Worm (Caenorhabditis elegans) whole organism, young adult: ENCODE data around the gene C44C10.3.

Source experiments
- B0336.3 ChIP-seq: fragments of 200-800 bp; sonication (Bioruptor generic); IDR thresholded peaks from 2 replicates; pipeline ENCODE4 v1.3.6; 2022; ENCODE audit warnings: missing genetic modification characterization, missing compliant biosample characterization
- F52B5.7 ChIP-seq: sonication (generic microtip); optimal IDR thresholded peaks from 2 replicates; lab custom pipeline; 2016; ENCODE audit warnings: mild to moderate bottlenecking, missing genetic modification characterization, missing compliant biosample characterization
- F57A8.1 ChIP-seq: fragments of 200-800 bp; sonication (Bioruptor generic); optimal IDR thresholded peaks from 2 replicates; lab custom pipeline; 2018; ENCODE audit warnings: mild to moderate bottlenecking, missing genetic modification characterization, moderate library complexity, missing compliant biosample characterization
- ZK185.1 ChIP-seq: sonication (generic microtip); optimal IDR thresholded peaks from 2 replicates; lab custom pipeline; 2016; ENCODE audit warnings: mild to moderate bottlenecking, missing genetic modification characterization, missing compliant biosample characterization; ENCODE audit not compliant: poor library complexity, severe bottlenecking
- ama-1 ChIP-seq, 3 experiments: fragments of 150-350 bp in 1 of 3; sonication (generic microtip) in 2 of 3; optimal IDR thresholded peaks; 2 replicates each; lab custom pipeline; 2014 to 2018; ENCODE audit warnings: missing biosample characterization in 2 of 3, missing genetic modification characterization in 2 of 3, missing genetic modification reagents in 2 of 3
- atf-7 ChIP-seq: sonication (generic microtip); optimal IDR thresholded peaks from 2 replicates; lab custom pipeline; 2017; ENCODE audit warnings: mild to moderate bottlenecking, missing genetic modification characterization, missing compliant biosample characterization
- athp-1 ChIP-seq: sonication (generic microtip); optimal IDR thresholded peaks from 2 replicates; lab custom pipeline; 2017; ENCODE audit warnings: mild to moderate bottlenecking, missing genetic modification characterization, missing compliant biosample characterization
- attf-6 ChIP-seq: fragments of 200-800 bp; sonication (Bioruptor generic); IDR thresholded peaks from 2 replicates; pipeline ENCODE4 v1.3.6; 2022; ENCODE audit warnings: missing genetic modification reagents, missing genetic modification characterization, missing compliant biosample characterization
- ccch-3 ChIP-seq: fragments of 200-800 bp; sonication (Bioruptor generic); optimal IDR thresholded peaks from 2 replicates; lab custom pipeline; 2018; ENCODE audit warnings: mild to moderate bottlenecking, missing genetic modification characterization, missing compliant biosample characterization
- cebp-1 ChIP-seq, 2 experiments: fragments of 200-800 bp in 1 of 2; sonication (Bioruptor generic) in 1 of 2; sonication (generic microtip) in 1 of 2; IDR thresholded peaks in 1 of 2; optimal IDR thresholded peaks in 1 of 2; 2 replicates each; pipeline versions ENCODE4 v1.3.6 to Lab custom; 2017 to 2022; ENCODE audit warnings: missing compliant biosample characterization in 2 of 2, missing genetic modification characterization in 2 of 2, mild to moderate bottlenecking in 1 of 2, missing genetic modification reagents in 1 of 2, moderate library complexity in 1 of 2
- ceh-27 ChIP-seq: fragments of 200-800 bp; sonication (Bioruptor generic); optimal IDR thresholded peaks from 2 replicates; lab custom pipeline; 2018; ENCODE audit warnings: mild to moderate bottlenecking, missing genetic modification characterization, moderate library complexity, missing compliant biosample characterization
- die-1 ChIP-seq: sonication (generic microtip); optimal IDR thresholded peaks from 2 replicates; lab custom pipeline; 2016; ENCODE audit warnings: missing genotype, mild to moderate bottlenecking, missing genetic modification characterization, missing compliant biosample characterization
- dpl-1 ChIP-seq: fragments of 150-350 bp; optimal IDR thresholded peaks from 2 replicates; lab custom pipeline; 2014; ENCODE audit warnings: missing biosample characterization, missing genetic modification reagents, missing genetic modification characterization
- egl-18 ChIP-seq: fragments of 200-800 bp; sonication (Bioruptor generic); IDR thresholded peaks from 2 replicates; pipeline ENCODE4 v1.3.6; 2022; ENCODE audit warnings: missing genetic modification reagents, missing genetic modification characterization, missing compliant biosample characterization
- hlh-26 ChIP-seq: fragments of 200-800 bp; sonication (Bioruptor generic); conservative IDR thresholded peaks from 2 replicates; pipeline ENCODE4 v1.3.6; 2022; ENCODE audit warnings: missing genetic modification reagents, missing genetic modification characterization, missing compliant biosample characterization
- hmg-20 ChIP-seq: fragments of 200-800 bp; sonication (Bioruptor generic); IDR thresholded peaks from 2 replicates; pipeline ENCODE4 v1.3.6; 2022; ENCODE audit warnings: missing genetic modification reagents, missing genetic modification characterization, missing compliant biosample characterization
- let-607 ChIP-seq, 2 experiments: fragments of 200-800 bp in 1 of 2; sonication (Bioruptor generic) in 1 of 2; sonication (generic microtip) in 1 of 2; optimal IDR thresholded peaks; 2 replicates each; lab custom pipeline; 2016 to 2018; ENCODE audit warnings: mild to moderate bottlenecking in 2 of 2, missing compliant biosample characterization in 2 of 2, missing genetic modification characterization in 2 of 2, moderate library complexity in 2 of 2, missing genotype in 1 of 2
- lin-40 ChIP-seq: sonication (generic microtip); optimal IDR thresholded peaks from 2 replicates; lab custom pipeline; 2016; ENCODE audit warnings: missing genetic modification characterization, mild to moderate bottlenecking, missing compliant biosample characterization, missing genotype, missing genetic modification reagents
- lir-1 ChIP-seq: fragments of 200-800 bp; sonication (Bioruptor generic); conservative IDR thresholded peaks from 2 replicates; pipeline ENCODE4 v1.3.6; 2022; ENCODE audit warnings: missing genetic modification reagents, missing genetic modification characterization, missing compliant biosample characterization
- lsy-27 ChIP-seq: sonication (generic microtip); optimal IDR thresholded peaks from 2 replicates; lab custom pipeline; 2017; ENCODE audit warnings: missing genetic modification characterization, mild to moderate bottlenecking, missing compliant biosample characterization, antibody characterized with exemption, missing genotype, borderline replicate concordance; ENCODE audit not compliant: insufficient read depth
- madf-3 ChIP-seq: fragments of 200-800 bp; sonication (Bioruptor generic); IDR thresholded peaks from 2 replicates; pipeline ENCODE4 v1.3.6; 2022; ENCODE audit warnings: missing genetic modification reagents, missing genetic modification characterization, missing compliant biosample characterization
- madf-6 ChIP-seq: fragments of 200-800 bp; sonication (Bioruptor generic); IDR thresholded peaks from 2 replicates; pipeline ENCODE4 v1.3.6; 2022; ENCODE audit warnings: missing genetic modification reagents, missing genetic modification characterization, missing compliant biosample characterization
- madf-8 ChIP-seq: fragments of 200-800 bp; sonication (Bioruptor generic); conservative IDR thresholded peaks from 2 replicates; pipeline ENCODE4 v1.3.6; 2022; ENCODE audit warnings: missing genetic modification reagents, missing genetic modification characterization, missing compliant biosample characterization
- mes-4 ChIP-seq: sonication (generic microtip); optimal IDR thresholded peaks from 2 replicates; lab custom pipeline; 2016; ENCODE audit warnings: missing genotype, missing genetic modification characterization, missing compliant biosample characterization
- nfya-2 ChIP-seq: fragments of 200-800 bp; sonication (Bioruptor generic); IDR thresholded peaks from 2 replicates; pipeline ENCODE4 v1.3.6; 2022; ENCODE audit warnings: missing genetic modification reagents, missing genetic modification characterization, missing compliant biosample characterization
- nfyb-1 ChIP-seq: fragments of 200-800 bp; sonication (Bioruptor generic); IDR thresholded peaks from 2 replicates; pipeline ENCODE4 v1.3.6; 2022; ENCODE audit warnings: missing genetic modification reagents, missing genetic modification characterization, missing compliant biosample characterization
- nhr-80 ChIP-seq: sonication (generic microtip); optimal IDR thresholded peaks from 2 replicates; lab custom pipeline; 2016; ENCODE audit warnings: missing genetic modification characterization, missing compliant biosample characterization
- pha-4 ChIP-seq: fragments of 150-350 bp; sonication (generic microtip); optimal IDR thresholded peaks from 2 replicates; lab custom pipeline; 2014; ENCODE audit warnings: missing biosample characterization, missing genetic modification reagents, missing genetic modification characterization
- rec-8 ChIP-seq, 2 experiments: sonication (generic microtip); optimal IDR thresholded peaks; 2 replicates each; lab custom pipeline; 2016; ENCODE audit warnings: mild to moderate bottlenecking in 2 of 2, missing genetic modification characterization in 2 of 2, missing genetic modification reagents in 2 of 2, missing genotype in 2 of 2, missing biosample characterization in 1 of 2, missing compliant biosample characterization in 1 of 2, moderate library complexity in 1 of 2
- repo-1 ChIP-seq: sonication (generic microtip); optimal IDR thresholded peaks from 2 replicates; lab custom pipeline; 2017; ENCODE audit warnings: mild to moderate bottlenecking, missing genetic modification characterization, missing compliant biosample characterization
- somi-1 ChIP-seq: fragments of 200-800 bp; sonication (Bioruptor generic); optimal IDR thresholded peaks from 2 replicates; lab custom pipeline; 2018; ENCODE audit warnings: mild to moderate bottlenecking, missing genetic modification characterization, missing compliant biosample characterization
- sptf-2 ChIP-seq: fragments of 200-800 bp; sonication (Bioruptor generic); optimal IDR thresholded peaks from 2 replicates; lab custom pipeline; 2018; ENCODE audit warnings: mild to moderate bottlenecking, missing genetic modification characterization, missing compliant biosample characterization
- unc-62 ChIP-seq: fragments of 150-350 bp; optimal IDR thresholded peaks from 2 replicates; lab custom pipeline; 2014; ENCODE audit warnings: missing biosample characterization, missing genetic modification reagents, missing genetic modification characterization
- zfh-2 ChIP-seq: fragments of 200-800 bp; sonication (Bioruptor generic); conservative IDR thresholded peaks from 2 replicates; pipeline ENCODE4 v1.3.6; 2022; ENCODE audit warnings: missing genetic modification reagents, missing genetic modification characterization, missing compliant biosample characterization
- ztf-22 ChIP-seq: fragments of 200-800 bp; sonication (Bioruptor generic); optimal IDR thresholded peaks from 2 replicates; lab custom pipeline; 2018; ENCODE audit warnings: mild to moderate bottlenecking, missing genetic modification characterization, moderate library complexity, missing compliant biosample characterization
- ztf-25 ChIP-seq: fragments of 200-800 bp; sonication (Bioruptor generic); IDR thresholded peaks from 2 replicates; pipeline ENCODE4 v1.3.6; 2022; ENCODE audit warnings: missing genetic modification reagents, missing genetic modification characterization, missing compliant biosample characterization

C44C10.3 gene

ce11 chrX:11725646-11726045 is 23.3 kb downstream of the C44C10.3 start:
- TF ChIP-seq dpl-1 (GFP tag; lab: Kevin White, UChicago) (no peak), die-1 (tag; lab: Kevin White, UChicago) (no peak), lir-1 (GFP tag; lab: Robert Waterston, UW) (no peak), mes-4 (tag; lab: Kevin White, UChicago) (no peak), ZK185.1 (tag; lab: Kevin White, UChicago) (no peak), ccch-3 (GFP tag; lab: Kevin White, UChicago) (no peak), F57A8.1 (GFP tag; lab: Kevin White, UChicago) (no peak)

ce11 chrX:11726450-11726849 is 24.1 kb downstream of the C44C10.3 start:
- TF ChIP-seq ceh-27 (GFP tag; lab: Kevin White, UChicago), result no peak
- TF ChIP-seq hmg-20 (GFP tag; lab: Robert Waterston, UW), result no peak
- TF ChIP-seq athp-1 (tag; lab: Kevin White, UChicago), result no peak
- no peak for TF ChIP-seq rec-8 (tag; optimal IDR thresholded peaks at IDR 0.05; lab: Kevin White, UChicago)
- no peak for TF ChIP-seq attf-6
- no peak for TF ChIP-seq madf-8 (GFP tag; lab: Robert Waterston, UW)
- no peak for TF ChIP-seq ama-1 (optimal IDR thresholded peaks at IDR 0.05; lab: Kevin White, UChicago)
- no peak for TF ChIP-seq ama-1 (GFP tag; optimal IDR thresholded peaks at IDR 0.05; lab: Kevin White, UChicago)
- TF ChIP-seq let-607 (tag; optimal IDR thresholded peaks at IDR 0.05; lab: Kevin White, UChicago), result no peak
- no peak for TF ChIP-seq ztf-25 (GFP tag; lab: Robert Waterston, UW)
- no peak for TF ChIP-seq sptf-2
- TF ChIP-seq F52B5.7 (tag; lab: Kevin White, UChicago), result no peak
- TF ChIP-seq repo-1 (tag; lab: Kevin White, UChicago), result no peak
- TF ChIP-seq lsy-27, result no peak
- no peak for TF ChIP-seq somi-1
- TF ChIP-seq, all 124 proteins: peak for 0

- TF ChIP-seq madf-6 (GFP tag; lab: Robert Waterston, UW) (no peak), let-607 (tag; optimal IDR thresholded peaks at IDR 0.05; lab: Kevin White, UChicago) (no peak), attf-6 (no peak), zfh-2 (no peak), B0336.3 (GFP tag; lab: Robert Waterston, UW) (0 out of 2 replicates have a peak, but pooled peaks have one; percentile 16), ceh-27 (GFP tag; lab: Kevin White, UChicago) (no peak), lin-40 (tag; lab: Kevin White, UChicago) (peak; percentile 23), nhr-80 (tag; lab: Kevin White, UChicago) (peak; percentile 92), pha-4 (tag; lab: Kevin White, UChicago) (peak; percentile 77), atf-7 (tag; lab: Kevin White, UChicago) (peak; percentile 49), egl-18 (GFP tag; lab: Robert Waterston, UW) (no peak), madf-3 (GFP tag; lab: Robert Waterston, UW) (no peak), unc-62 (GFP tag; lab: Kevin White, UChicago) (no peak), nfya-2 (GFP tag; lab: Robert Waterston, UW) (no peak), cebp-1 (GFP tag; IDR thresholded peaks at IDR 0.05; lab: Robert Waterston, UW) (no peak), cebp-1 (tag; optimal IDR thresholded peaks at IDR 0.05; lab: Kevin White, UChicago) (peak; percentile 10), sptf-2 (no peak), nfyb-1 (GFP tag; lab: Robert Waterston, UW) (no peak), ztf-22 (GFP tag; lab: Kevin White, UChicago) (no peak), hlh-26 (GFP tag; lab: Robert Waterston, UW) (no peak)
These were observed 25.4 kb downstream of the C44C10.3 start, which contains the start of the genes gst-42 and D1053.2 for ce11 chrX:11727761-11728160. Gene gst-42 (minus strand): TSS chrX:11727936. Gene D1053.2 (plus strand): TSS chrX:11728151.
